Worm (Caenorhabditis elegans) whole organism, midembryonic: ENCODE data around the gene scl-7.

Experiments
- T22C8.4 ChIP-seq: fragments of 200-800 bp; sonication (Bioruptor generic); IDR thresholded peaks from 2 replicates; pipeline ENCODE4 v1.3.6; 2022; ENCODE audit warnings: missing genetic modification characterization, missing compliant biosample characterization
- flt-1 ChIP-seq: fragments of 200-800 bp; sonication (Bioruptor generic); IDR thresholded peaks from 2 replicates; pipeline ENCODE4 v1.3.6; 2022; ENCODE audit warnings: missing genetic modification characterization, missing compliant biosample characterization
- klf-2 ChIP-seq: fragments of 200-800 bp; sonication (Bioruptor generic); conservative IDR thresholded peaks from 2 replicates; pipeline ENCODE4 v1.3.6; 2022; ENCODE audit warnings: missing genetic modification reagents, missing genetic modification characterization, missing compliant biosample characterization
- med-1 ChIP-seq: sonication (generic microtip); optimal IDR thresholded peaks from 2 replicates; lab custom pipeline; 2017; ENCODE audit warnings: missing genetic modification characterization, mild to moderate bottlenecking, missing compliant biosample characterization, antibody characterized with exemption, missing genetic modification reagents; ENCODE audit not compliant: insufficient read depth
- ref-1 ChIP-seq: fragments of 200-800 bp; sonication (Bioruptor generic); conservative IDR thresholded peaks from 2 replicates; pipeline ENCODE4 v1.3.6; 2022; ENCODE audit warnings: missing genetic modification reagents, missing genetic modification characterization, missing compliant biosample characterization
- tab-1 ChIP-seq: fragments of 200-800 bp; sonication (Bioruptor generic); IDR thresholded peaks from 2 replicates; pipeline ENCODE4 v1.3.6; 2022; ENCODE audit warnings: missing genetic modification characterization, missing compliant biosample characterization
- ztf-23 ChIP-seq: fragments of 200-800 bp; sonication (Bioruptor generic); IDR thresholded peaks from 2 replicates; pipeline ENCODE4 v1.3.6; 2022; ENCODE audit warnings: missing genetic modification reagents, missing genetic modification characterization, missing compliant biosample characterization
- ztf-29 ChIP-seq: fragments of 200-800 bp; sonication (Bioruptor generic); IDR thresholded peaks from 2 replicates; pipeline ENCODE4 v1.3.6; 2022; ENCODE audit warnings: missing genetic modification reagents, missing genetic modification characterization, missing compliant biosample characterization

DNA sequence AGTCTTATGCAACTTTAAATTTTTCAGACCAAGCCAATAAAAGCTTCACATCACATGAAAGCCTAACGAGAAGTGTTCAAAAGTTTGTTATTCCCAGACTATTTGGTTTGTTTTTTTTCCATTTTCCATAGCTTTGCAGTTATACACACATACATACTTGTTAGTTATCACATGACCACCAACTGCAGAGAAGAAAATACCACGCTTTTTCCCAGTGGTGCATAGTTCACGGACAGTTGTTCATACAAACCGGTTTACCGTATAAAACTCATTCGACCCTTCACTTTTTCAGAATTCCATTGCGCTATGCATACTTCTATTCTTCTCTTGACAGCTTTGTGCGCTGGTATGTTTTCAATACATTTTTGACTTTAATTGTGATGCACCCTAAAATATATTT is 6.5 kb upstream of the scl-7 start, which contains the start of gene scl-5:
- TF ChIP-seq flt-1 (GFP tag; lab: Robert Waterston, UW) (no peak), med-1 (GFP tag; lab: Kevin White, UChicago) (no peak), klf-2 (GFP tag; lab: Robert Waterston, UW) (no peak), tab-1 (GFP tag; lab: Robert Waterston, UW) (no peak), T22C8.4 (no peak), ztf-23 (no peak), ztf-29 (GFP tag; lab: Robert Waterston, UW) (no peak), ref-1 (no peak)
